Fruit fly (Drosophila melanogaster): Measurements from ENCODE around the gene CG12065.

DNA sequence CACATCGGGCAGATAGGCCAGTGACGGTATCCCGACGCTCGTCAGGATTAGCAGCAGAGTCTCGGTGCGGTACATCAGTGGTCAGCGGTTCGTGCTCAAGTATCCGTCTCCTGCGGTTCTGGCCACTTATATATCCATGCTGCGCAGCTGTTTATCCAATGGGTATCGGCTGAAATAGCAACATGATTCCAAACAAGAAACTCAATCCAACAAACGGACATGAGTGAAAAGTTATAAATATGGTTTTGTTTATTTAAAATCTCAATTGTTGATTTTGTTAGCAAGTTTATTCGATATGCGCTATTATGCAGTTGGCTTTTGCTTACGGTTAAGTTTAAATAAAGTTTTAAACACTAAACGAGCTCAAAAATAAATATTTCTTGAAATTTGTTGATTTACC is 3.3 kb upstream of the CG12065 start, which contains the start of gene CG12111:
- TF ChIP-seq psq (optimal IDR thresholded peaks at IDR 0.05) (no peak), pan (optimal IDR thresholded peaks at IDR 0.05) (no peak), Dll (optimal IDR thresholded peaks at IDR 0.05) (no peak)
